Worm (Caenorhabditis elegans): ENCODE data around the gene T04A6.1.

DNA sequence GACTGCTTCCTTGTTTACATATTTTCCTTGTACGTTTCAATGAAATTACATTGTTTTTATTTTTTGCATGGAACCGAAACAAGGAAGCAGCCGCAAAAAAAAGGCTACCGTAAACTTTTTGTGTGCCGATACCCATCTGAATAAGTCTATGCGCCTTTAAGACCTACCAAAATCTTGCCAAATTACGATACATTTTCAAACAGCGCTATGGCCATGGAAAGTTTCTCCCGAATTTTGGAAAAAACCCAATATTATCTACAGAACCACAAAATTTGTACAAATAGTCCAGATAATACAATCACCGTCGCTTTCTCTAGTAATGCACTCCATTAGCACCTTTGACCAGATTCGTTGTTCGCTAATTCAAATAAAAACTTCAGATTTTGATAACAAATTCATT is 44.6 kb upstream of the T04A6.1 start:
- TF ChIP-seq ceh-82 (tag; optimal IDR thresholded peaks at IDR 0.05) = no peak
- no peak for TF ChIP-seq nhr-237 (tag; optimal IDR thresholded peaks at IDR 0.05)
- no peak for TF ChIP-seq ztf-4 (tag; optimal IDR thresholded peaks at IDR 0.05)
- TF ChIP-seq skn-1 (tag; optimal IDR thresholded peaks at IDR 0.05) = no peak
- no peak for TF ChIP-seq ztf-11 (tag; optimal IDR thresholded peaks at IDR 0.05)
- peak; percentile 7 for TF ChIP-seq nhr-77 (tag; optimal IDR thresholded peaks at IDR 0.05)
- no peak for TF ChIP-seq elt-1 (tag; optimal IDR thresholded peaks at IDR 0.05)
- TF ChIP-seq jun-1 (tag; optimal IDR thresholded peaks at IDR 0.05) = no peak
- no peak for TF ChIP-seq egl-27 (tag; optimal IDR thresholded peaks at IDR 0.05)
- no peak for TF ChIP-seq pqm-1 (tag; optimal IDR thresholded peaks at IDR 0.05)
- no peak for TF ChIP-seq ama-1 (optimal IDR thresholded peaks at IDR 0.05)
- no peak for TF ChIP-seq unc-62 (GFP tag; optimal IDR thresholded peaks at IDR 0.05)

Measured in whole organism, L3 larva.